Worm (Caenorhabditis elegans): ENCODE data around the gene gst-16.

gst-16 gene

ce11 chrII:13637941-13638489, 13.8 kb upstream of the gst-16 start, which contains the start of gene phdh-1:
Gene phdh-1 (minus strand): TSS chrII:13638480.
- peak in 1 of 2 experiments; percentile 44 for TF ChIP-seq lin-35 (GFP tag; optimal IDR thresholded peaks at IDR 0.05)
- no peak for TF ChIP-seq dpl-1 (GFP tag; optimal IDR thresholded peaks at IDR 0.05)
- no peak for TF ChIP-seq efl-1 (optimal IDR thresholded peaks at IDR 0.05)
- TF ChIP-seq efl-1 (GFP tag; optimal IDR thresholded peaks at IDR 0.05 in 1 of 2): peak in 1 of 2 experiments; percentile 69
- no peak for TF ChIP-seq lin-15B (tag; optimal IDR thresholded peaks at IDR 0.05)
- no peak for TF ChIP-seq nhr-11 (tag; optimal IDR thresholded peaks at IDR 0.05)
- no peak for TF ChIP-seq ceh-90 (tag; optimal IDR thresholded peaks at IDR 0.05)
- peak; percentile 78 for TF ChIP-seq nhr-85 (tag)
- TF ChIP-seq nhr-19 (GFP tag; conservative IDR thresholded peaks at IDR 0.05): 0 out of 2 replicates have a peak, but pooled peaks have one; percentile 35

DNA sequence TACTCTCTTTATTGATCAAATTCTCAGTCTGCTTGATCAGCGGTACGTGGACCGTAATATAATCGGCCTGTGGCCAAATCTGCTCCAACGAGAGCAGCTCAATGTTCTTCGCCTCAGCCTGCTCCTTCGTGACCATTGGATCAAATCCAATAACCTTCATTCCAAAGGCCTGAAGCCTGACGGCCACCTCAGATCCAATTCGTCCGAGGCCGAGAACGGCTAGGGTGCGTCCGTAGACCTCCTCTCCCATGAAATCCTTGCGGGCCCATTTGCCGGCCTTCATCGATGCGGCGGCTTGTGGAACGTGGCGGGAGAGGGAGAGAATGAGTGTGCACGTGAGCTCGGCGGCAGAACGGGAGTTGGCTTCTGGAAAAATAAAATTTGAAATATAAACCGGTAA, 13.2 kb upstream of the gst-16 start:
- TF ChIP-seq C34B4.2 (tag; optimal IDR thresholded peaks at IDR 0.05) (no peak), pag-3 (tag; optimal IDR thresholded peaks at IDR 0.05; ENCODE audit: borderline replicate concordance, insufficient read depth) (no peak), F16B12.6 (tag; optimal IDR thresholded peaks at IDR 0.05) (no peak)

- TF ChIP-seq lin-35 (GFP tag; optimal IDR thresholded peaks at IDR 0.05): no peak
- no peak for TF ChIP-seq alr-1 (tag; optimal IDR thresholded peaks at IDR 0.05; ENCODE audit: borderline replicate concordance)
Measured at ce11 chrII:13636596-13636995, 12.4 kb upstream of the gst-16 start.

DNA sequence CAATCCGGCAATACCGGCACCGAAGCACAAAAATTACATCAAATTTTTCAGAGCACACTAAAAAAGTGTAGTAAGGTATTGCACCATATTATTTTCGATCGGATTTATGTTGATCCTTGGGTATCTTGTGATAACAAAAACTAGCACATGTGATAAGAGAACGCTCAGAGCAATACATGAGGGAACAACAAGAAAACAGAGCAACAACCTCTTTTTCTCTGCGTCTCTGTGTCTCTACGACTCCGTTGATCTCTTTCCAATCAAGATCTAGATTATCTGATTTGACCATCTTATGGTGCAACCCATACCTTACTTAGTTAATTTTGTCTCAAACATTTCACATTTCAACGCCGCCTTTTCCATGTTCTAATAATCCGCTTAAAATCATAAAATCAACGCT, 8.0 kb upstream of the gst-16 start, which contains the start of gene tag-10:
Gene tag-10 (plus strand): TSS at position 347 of the 400 bp plus-strand sequence.
- no peak for TF ChIP-seq lin-39 (tag; optimal IDR thresholded peaks at IDR 0.05)
- TF ChIP-seq elt-2 (tag; optimal IDR thresholded peaks at IDR 0.05): peak; percentile 18
- peak; percentile 4 for TF ChIP-seq rnt-1 (tag; optimal IDR thresholded peaks at IDR 0.05)

DNA sequence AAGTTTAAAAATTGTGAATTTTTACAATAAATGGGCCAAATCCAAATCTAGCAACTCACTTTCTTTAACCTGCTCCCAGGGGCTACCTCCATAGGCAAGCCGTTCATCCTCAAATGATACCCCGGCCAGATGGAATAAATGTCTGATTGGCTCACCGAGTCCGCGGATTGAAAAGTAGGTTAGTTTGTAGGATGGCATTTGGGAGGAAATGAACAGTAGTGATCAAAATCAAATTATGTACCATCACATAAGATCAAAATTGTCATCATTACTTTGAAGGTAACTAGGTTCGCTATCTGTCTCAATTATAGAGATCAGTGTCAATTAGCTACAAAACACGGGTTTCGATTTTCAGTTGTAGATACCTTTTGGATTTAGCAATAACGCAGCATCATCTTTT, 6.5 kb upstream of the gst-16 start, which contains the start of the genes gst-17 and gst-18:
Gene gst-17 (minus strand): TSS at position 101 of the 400 bp plus-strand sequence.
Gene gst-18 (minus strand): TSS at position 198 of the 400 bp plus-strand sequence.
- TF ChIP-seq vab-15 (tag; optimal IDR thresholded peaks at IDR 0.05) (no peak), snpc-4 (tag; optimal IDR thresholded peaks at IDR 0.05) (no peak), elt-2 (tag; optimal IDR thresholded peaks at IDR 0.05) (no peak), ztf-11 (tag; optimal IDR thresholded peaks at IDR 0.05) (no peak), unc-86 (tag; optimal IDR thresholded peaks at IDR 0.05) (no peak), ceh-63 (GFP tag; optimal IDR thresholded peaks at IDR 0.05) (no peak), nhr-90 (tag; optimal IDR thresholded peaks at IDR 0.05; ENCODE audit: poor library complexity) (no peak), nhr-71 (tag; optimal IDR thresholded peaks at IDR 0.05) (no peak), nhr-20 (tag; optimal IDR thresholded peaks at IDR 0.05) (no peak), F16B12.6 (tag; optimal IDR thresholded peaks at IDR 0.05) (no peak), dpl-1 (GFP tag; optimal IDR thresholded peaks at IDR 0.05) (no peak), nhr-237 (tag; optimal IDR thresholded peaks at IDR 0.05) (no peak), unc-62 (GFP tag; optimal IDR thresholded peaks at IDR 0.05) (no peak), lin-13 (GFP tag; optimal IDR thresholded peaks at IDR 0.05) (no peak), pag-3 (tag; optimal IDR thresholded peaks at IDR 0.05; ENCODE audit: borderline replicate concordance, insufficient read depth) (no peak)

- peak; percentile 20 for TF ChIP-seq lin-14 (GFP tag; optimal IDR thresholded peaks at IDR 0.05)
- TF ChIP-seq nhr-20 (tag; optimal IDR thresholded peaks at IDR 0.05): peak; percentile 52
- TF ChIP-seq snu-23 (GFP tag; optimal IDR thresholded peaks at IDR 0.05): peak; percentile 28
- peak in 1 of 3 experiments; percentile 2 for TF ChIP-seq dpl-1 (GFP tag; optimal IDR thresholded peaks at IDR 0.05)
- TF ChIP-seq sox-4 (tag; optimal IDR thresholded peaks at IDR 0.05): no peak
Measured at ce11 chrII:13627001-13627400, 2.8 kb upstream of the gst-16 start, which contains the start of gene gst-19. Gene gst-19 (minus strand): TSS chrII:13627145.

Data from whole organism, L1 larva.